Fruit fly (Drosophila melanogaster) whole organism, embryonic: Measurements from ENCODE around the gene Crtc.
A peak's percentile ranks its signal among the peaks of the same experiment; 100 is the strongest.

Experiments used
- Atf3 ChIP-seq: fragments of 200-800 bp; sonication (Bioruptor generic); optimal IDR thresholded peaks from 3 replicates; lab custom pipeline; 2016; ENCODE audit warnings: missing biosample characterization, missing genetic modification characterization
- B-H1 ChIP-seq: fragments of 200-800 bp; sonication (Bioruptor generic); IDR thresholded peaks from 3 replicates; pipeline ENCODE4 v1.3.6; 2022; ENCODE audit warnings: missing biosample characterization, missing genetic modification characterization
- CG10209 ChIP-seq: fragments of 200-800 bp; sonication (Bioruptor generic); optimal IDR thresholded peaks from 3 replicates; lab custom pipeline; 2017; ENCODE audit warnings: missing biosample characterization, mild to moderate bottlenecking, missing genetic modification characterization, missing genetic modification reagents
- CG11504 ChIP-seq: fragments of 200-800 bp; sonication (Bioruptor generic); optimal IDR thresholded peaks from 3 replicates; lab custom pipeline; 2019; ENCODE audit warnings: missing biosample characterization, mild to moderate bottlenecking, missing genetic modification characterization, moderate library complexity
- CG1233 ChIP-seq: fragments of 200-800 bp; sonication (Bioruptor generic); optimal IDR thresholded peaks from 4 replicates; lab custom pipeline; 2018; ENCODE audit warnings: missing biosample characterization, mild to moderate bottlenecking, missing genetic modification characterization
- CG12744 ChIP-seq: fragments of 200-800 bp; sonication (Bioruptor generic); optimal IDR thresholded peaks from 2 replicates; lab custom pipeline; 2016; ENCODE audit warnings: missing biosample characterization, missing genetic modification characterization
- CG12769 ChIP-seq: fragments of 200-800 bp; sonication (Bioruptor generic); optimal IDR thresholded peaks from 2 replicates; lab custom pipeline; 2019; ENCODE audit warnings: missing biosample characterization, mild to moderate bottlenecking, missing genetic modification characterization, moderate library complexity
- CG14965 ChIP-seq: fragments of 200-800 bp; sonication (Bioruptor generic); optimal IDR thresholded peaks from 2 replicates; lab custom pipeline; 2016; ENCODE audit warnings: missing biosample characterization, missing genetic modification characterization, borderline replicate concordance
- CG15269 ChIP-seq: fragments of 200-800 bp; sonication (Bioruptor generic); optimal IDR thresholded peaks from 2 replicates; lab custom pipeline; 2018; ENCODE audit warnings: missing biosample characterization, mild to moderate bottlenecking, missing genetic modification characterization, moderate library complexity
- CG17568 ChIP-seq: fragments of 200-800 bp; sonication (Bioruptor generic); optimal IDR thresholded peaks from 2 replicates; lab custom pipeline; 2018; ENCODE audit warnings: missing biosample characterization, mild to moderate bottlenecking, missing genetic modification characterization, moderate library complexity
- CG18764 ChIP-seq: fragments of 200-800 bp; sonication (Bioruptor generic); optimal IDR thresholded peaks from 3 replicates; lab custom pipeline; 2016; ENCODE audit warnings: missing biosample characterization, missing genetic modification characterization
- CG2120 ChIP-seq: fragments of 200-800 bp; sonication (Bioruptor generic); optimal IDR thresholded peaks from 3 replicates; lab custom pipeline; 2016; ENCODE audit warnings: missing biosample characterization, missing genetic modification characterization
- CG2875 ChIP-seq: fragments of 200-800 bp; sonication (Bioruptor generic); optimal IDR thresholded peaks from 2 replicates; lab custom pipeline; 2017; ENCODE audit warnings: missing biosample characterization, mild to moderate bottlenecking, missing genetic modification characterization, missing genetic modification reagents
- CG2889 ChIP-seq: fragments of 200-800 bp; sonication (Bioruptor generic); IDR thresholded peaks from 3 replicates; pipeline ENCODE4 v1.3.6; 2022; ENCODE audit warnings: missing biosample characterization, missing genetic modification characterization
- CG32532 ChIP-seq: fragments of 200-800 bp; sonication (Bioruptor generic); IDR thresholded peaks from 2 replicates; pipeline ENCODE4 v1.3.6; 2022; ENCODE audit warnings: missing biosample characterization, missing genetic modification characterization
- CG6813 ChIP-seq: fragments of 200-800 bp; sonication (Bioruptor generic); optimal IDR thresholded peaks from 2 replicates; lab custom pipeline; 2017; ENCODE audit warnings: missing biosample characterization, missing genetic modification characterization, mild to moderate bottlenecking, moderate library complexity, missing genetic modification reagents
- CG7271 ChIP-seq: fragments of 200-800 bp; sonication (Bioruptor generic); optimal IDR thresholded peaks from 2 replicates; lab custom pipeline; 2018; ENCODE audit warnings: missing biosample characterization, mild to moderate bottlenecking, missing genetic modification characterization, moderate library complexity
- CG8089 ChIP-seq: fragments of 200-800 bp; sonication (Bioruptor generic); optimal IDR thresholded peaks from 3 replicates; lab custom pipeline; 2016; ENCODE audit warnings: missing biosample characterization, missing genetic modification characterization
- CG8281 ChIP-seq: fragments of 200-800 bp; sonication (Bioruptor generic); optimal IDR thresholded peaks from 2 replicates; lab custom pipeline; 2018; ENCODE audit warnings: missing biosample characterization, mild to moderate bottlenecking, missing genetic modification characterization, moderate library complexity
- CG8765 ChIP-seq: fragments of 200-800 bp; sonication (Bioruptor generic); IDR thresholded peaks from 2 replicates; pipeline ENCODE4 v1.3.6; 2022; ENCODE audit warnings: missing biosample characterization, missing genetic modification characterization
- CrebB ChIP-seq: fragments of 200-800 bp; sonication (Bioruptor generic); optimal IDR thresholded peaks from 3 replicates; lab custom pipeline; 2018; ENCODE audit warnings: missing biosample characterization, mild to moderate bottlenecking, missing genetic modification characterization
- Dek ChIP-seq: fragments of 200-800 bp; sonication (Bioruptor generic); optimal IDR thresholded peaks from 3 replicates; lab custom pipeline; 2019; ENCODE audit warnings: missing biosample characterization, mild to moderate bottlenecking, missing genetic modification characterization, moderate library complexity
- Dfd ChIP-seq, 2 experiments: fragments of >200 bp; optimal IDR thresholded peaks; 2 replicates each; lab custom pipeline; 2017; ENCODE audit warnings: missing biosample characterization in 2 of 2, missing genetic modification characterization in 2 of 2
- Dp ChIP-seq: fragments of 200-800 bp; sonication (Bioruptor generic); optimal IDR thresholded peaks from 2 replicates; lab custom pipeline; 2018; ENCODE audit warnings: missing biosample characterization, mild to moderate bottlenecking, missing genetic modification characterization, moderate library complexity
- E2f1 ChIP-seq: fragments of 200-800 bp; sonication (Bioruptor generic); IDR thresholded peaks from 2 replicates; pipeline ENCODE4 v1.3.6; 2022; ENCODE audit warnings: missing biosample characterization, missing genetic modification characterization
- Gsc ChIP-seq: fragments of 200-800 bp; sonication (Bioruptor generic); IDR thresholded peaks from 2 replicates; pipeline ENCODE4 v1.3.6; 2022; ENCODE audit warnings: missing biosample characterization, missing genetic modification characterization
- HHEX ChIP-seq: fragments of 200-800 bp; sonication (Bioruptor generic); optimal IDR thresholded peaks from 3 replicates; lab custom pipeline; 2017; ENCODE audit warnings: missing biosample characterization, mild to moderate bottlenecking, missing genetic modification characterization, missing genetic modification reagents
- NFAT ChIP-seq: fragments of 200-800 bp; sonication (Bioruptor generic); IDR thresholded peaks from 2 replicates; pipeline ENCODE4 v1.3.6; 2022; ENCODE audit warnings: missing biosample characterization, missing genetic modification characterization
- Scr ChIP-seq: fragments of 200-800 bp; sonication (Bioruptor generic); IDR thresholded peaks from 2 replicates; pipeline ENCODE4 v1.3.6; 2022; ENCODE audit warnings: missing biosample characterization, missing genetic modification characterization; ENCODE audit not compliant: partially characterized antibody
- Sry-δ ChIP-seq: fragments of 200-800 bp; sonication (Bioruptor generic); optimal IDR thresholded peaks from 2 replicates; lab custom pipeline; 2016; ENCODE audit warnings: missing biosample characterization, missing genetic modification characterization
- Tbp ChIP-seq: fragments of >200 bp; optimal IDR thresholded peaks from 2 replicates; lab custom pipeline; 2018; ENCODE audit warnings: missing biosample characterization, missing genetic modification characterization
- ci ChIP-seq: fragments of 200-800 bp; sonication (Bioruptor generic); IDR thresholded peaks from 3 replicates; pipeline ENCODE4 v1.3.6; 2022; ENCODE audit warnings: missing biosample characterization, missing genetic modification characterization
- da ChIP-seq: fragments of 200-800 bp; sonication (Bioruptor generic); optimal IDR thresholded peaks from 2 replicates; lab custom pipeline; 2016; ENCODE audit warnings: missing biosample characterization, missing genetic modification characterization
- dysf ChIP-seq: fragments of 200-800 bp; sonication (Bioruptor generic); IDR thresholded peaks from 3 replicates; pipeline ENCODE4 v1.3.6; 2022; ENCODE audit warnings: missing biosample characterization, missing genetic modification characterization
- gce ChIP-seq: fragments of 200-800 bp; sonication (Bioruptor generic); IDR thresholded peaks from 3 replicates; pipeline ENCODE4 v1.3.6; 2022; ENCODE audit warnings: missing biosample characterization, missing genetic modification characterization
- gsb-n ChIP-seq: fragments of 200-800 bp; sonication (Bioruptor generic); optimal IDR thresholded peaks from 3 replicates; lab custom pipeline; 2018; ENCODE audit warnings: missing biosample characterization, mild to moderate bottlenecking, missing genetic modification characterization
- inv ChIP-seq: fragments of 200-800 bp; sonication (Bioruptor generic); IDR thresholded peaks from 2 replicates; pipeline ENCODE4 v1.3.6; 2022; ENCODE audit warnings: missing biosample characterization, missing genetic modification characterization; ENCODE audit not compliant: partially characterized antibody
- jumu ChIP-seq: fragments of 200-800 bp; sonication (Bioruptor generic); optimal IDR thresholded peaks from 3 replicates; lab custom pipeline; 2016; ENCODE audit warnings: missing biosample characterization, missing genetic modification characterization
- lilli ChIP-seq: fragments of 200-800 bp; sonication (Bioruptor generic); optimal IDR thresholded peaks from 3 replicates; lab custom pipeline; 2016; ENCODE audit warnings: missing biosample characterization, missing genetic modification characterization
- mld ChIP-seq: fragments of 200-800 bp; sonication (Bioruptor generic); IDR thresholded peaks from 3 replicates; pipeline ENCODE4 v1.3.6; 2022; ENCODE audit warnings: missing biosample characterization, missing genetic modification characterization; ENCODE audit not compliant: partially characterized antibody
- onecut ChIP-seq: fragments of 200-800 bp; sonication (Bioruptor generic); IDR thresholded peaks from 2 replicates; pipeline ENCODE4 v1.3.6; 2022; ENCODE audit warnings: missing biosample characterization, missing genetic modification characterization
- p53 ChIP-seq: fragments of 200-800 bp; sonication (Bioruptor generic); optimal IDR thresholded peaks from 2 replicates; lab custom pipeline; 2016; ENCODE audit warnings: missing biosample characterization, missing genetic modification characterization
- pfk ChIP-seq: fragments of 200-800 bp; sonication (Bioruptor generic); optimal IDR thresholded peaks from 2 replicates; lab custom pipeline; 2018; ENCODE audit warnings: missing biosample characterization, mild to moderate bottlenecking, missing genetic modification characterization, moderate library complexity
- prd ChIP-seq, 3 experiments: fragments of >200 bp in 2 of 3; fragments of 200-800 bp in 1 of 3; sonication (Bioruptor generic) in 1 of 3; optimal IDR thresholded peaks in 2 of 3; IDR thresholded peaks in 1 of 3; 2 replicates in 2 of 3; 3 replicates in 1 of 3; pipeline versions ENCODE4 v1.3.6 to Lab custom; 2017 to 2022; ENCODE audit warnings: missing biosample characterization in 1 of 3, missing genetic modification characterization in 1 of 3
- sens ChIP-seq: fragments of 200-800 bp; sonication (Bioruptor generic); peaks from one replicate; lab custom pipeline; 2016; ENCODE audit warnings: missing biosample characterization, missing genetic modification characterization
- sim ChIP-seq: fragments of 200-800 bp; sonication (Bioruptor generic); IDR thresholded peaks from 2 replicates; pipeline ENCODE4 v1.3.6; 2022; ENCODE audit warnings: missing biosample characterization, missing genetic modification characterization
- sug ChIP-seq: fragments of 200-800 bp; optimal IDR thresholded peaks from 2 replicates; lab custom pipeline; 2019; ENCODE audit warnings: missing biosample characterization, mild to moderate bottlenecking, missing genetic modification characterization, moderate library complexity
- tap ChIP-seq: fragments of 200-800 bp; optimal IDR thresholded peaks from 3 replicates; lab custom pipeline; 2019; ENCODE audit warnings: missing biosample characterization, mild to moderate bottlenecking, missing genetic modification characterization, moderate library complexity
- tna ChIP-seq: fragments of 200-800 bp; sonication (Bioruptor generic); IDR thresholded peaks from 2 replicates; pipeline ENCODE4 v1.3.6; 2022; ENCODE audit warnings: missing biosample characterization, missing genetic modification characterization; ENCODE audit not compliant: partially characterized antibody
- unpg ChIP-seq: fragments of 200-800 bp; sonication (Bioruptor generic); optimal IDR thresholded peaks from 3 replicates; lab custom pipeline; 2018; ENCODE audit warnings: missing biosample characterization, mild to moderate bottlenecking, missing genetic modification characterization, moderate library complexity
- zfh1 ChIP-seq: fragments of 200-800 bp; sonication (Bioruptor generic); IDR thresholded peaks from 3 replicates; pipeline ENCODE4 v1.3.6; 2022; ENCODE audit warnings: missing biosample characterization, missing genetic modification characterization

Gene Crtc

dm6 chr3L:17616876-17617279 lies 52.2 kb downstream of the Crtc start (continued):
- TF ChIP-seq Atf3 (GFP tag; lab: Kevin White, UChicago) (no peak), Dek (tag; lab: Kevin White, UChicago) (no peak), CG14965 (no peak), zfh1 (GFP tag; lab: Robert Waterston, UW) (no peak), CG11504 (no peak), gce (no peak), tna (GFP tag; lab: Robert Waterston, UW) (0 out of 2 replicates have a peak, but pooled peaks have one; percentile 49), Sry-δ (GFP tag; lab: Kevin White, UChicago) (no peak), CG8281 (tag; lab: Kevin White, UChicago) (no peak), CG2889 (no peak), prd (optimal IDR thresholded peaks at IDR 0.05; lab: Kevin White, UChicago) (no peak), prd (GFP tag; IDR thresholded peaks at IDR 0.05; lab: Robert Waterston, UW) (no peak), NFAT (GFP tag; lab: Robert Waterston, UW) (no peak), mld (GFP tag; lab: Robert Waterston, UW) (no peak), sug (peak; percentile 79), sim (GFP tag; lab: Robert Waterston, UW) (no peak), Tbp (GFP tag; lab: Kevin White, UChicago) (no peak), CG15269 (tag; lab: Kevin White, UChicago) (peak; percentile 66), tap (no peak), Dfd (GFP tag; optimal IDR thresholded peaks at IDR 0.05; lab: Kevin White, UChicago) (no peak), CG1233 (GFP tag; lab: Kevin White, UChicago) (no peak), Dp (GFP tag; lab: Kevin White, UChicago) (no peak), unpg (GFP tag; lab: Kevin White, UChicago) (no peak), jumu (GFP tag; lab: Kevin White, UChicago) (no peak), CG8089 (GFP tag; lab: Kevin White, UChicago) (no peak), CG12769 (tag; lab: Kevin White, UChicago) (peak; percentile 72), CG32532 (GFP tag; lab: Robert Waterston, UW) (no peak), B-H1 (GFP tag; lab: Robert Waterston, UW) (no peak), inv (GFP tag; lab: Robert Waterston, UW) (no peak), CG10209 (no peak), CG7271 (tag; lab: Kevin White, UChicago) (no peak), pfk (GFP tag; lab: Kevin White, UChicago) (no peak), gsb-n (tag; lab: Kevin White, UChicago) (no peak), p53 (no peak), CG2120 (no peak), onecut (GFP tag; lab: Robert Waterston, UW) (no peak), HHEX (GFP tag; lab: Kevin White, UChicago) (peak; percentile 19), CG2875 (GFP tag; lab: Kevin White, UChicago) (no peak), CrebB (no peak), dysf (no peak), CG17568 (GFP tag; lab: Kevin White, UChicago) (no peak), lilli (GFP tag; lab: Kevin White, UChicago) (no peak), CG18764 (GFP tag; lab: Kevin White, UChicago) (no peak), CG6813 (GFP tag; lab: Kevin White, UChicago) (no peak), Scr (GFP tag; lab: Robert Waterston, UW) (no peak), sens (GFP tag; lab: Kevin White, UChicago) (no peak), da (GFP tag; lab: Kevin White, UChicago) (no peak), ci (GFP tag; lab: Robert Waterston, UW) (no peak), CG12744 (GFP tag; lab: Kevin White, UChicago) (no peak), E2f1 (peak; percentile 37; the same call in 1 of the 2 replicates), CG8765 (GFP tag; lab: Robert Waterston, UW) (no peak), Gsc (GFP tag; lab: Robert Waterston, UW) (no peak)
